Worm (Caenorhabditis elegans) whole organism, late embryonic: ENCODE results near the gene arrd-9.

Source experiments
- ceh-19 ChIP-seq: fragments of 200-800 bp; sonication (Bioruptor generic); optimal IDR thresholded peaks from 2 replicates; lab custom pipeline; 2018; ENCODE audit warnings: mild to moderate bottlenecking, missing genetic modification characterization, missing compliant biosample characterization
- ceh-45 ChIP-seq: fragments of 200-800 bp; sonication (Bioruptor generic); IDR thresholded peaks from 2 replicates; pipeline ENCODE4 v1.3.6; 2022; ENCODE audit warnings: missing genetic modification reagents, missing genetic modification characterization, missing compliant biosample characterization
- ceh-9 ChIP-seq: sonication (generic microtip); optimal IDR thresholded peaks from 2 replicates; lab custom pipeline; 2016; ENCODE audit warnings: mild to moderate bottlenecking, missing genetic modification characterization, inconsistent platforms, missing compliant biosample characterization
- dmd-4 ChIP-seq: sonication (generic microtip); optimal IDR thresholded peaks from 2 replicates; lab custom pipeline; 2016; ENCODE audit warnings: borderline replicate concordance, missing genetic modification characterization, missing compliant biosample characterization
- gmeb-2 ChIP-seq: sonication (generic microtip); optimal IDR thresholded peaks from 2 replicates; lab custom pipeline; 2016; ENCODE audit warnings: missing genetic modification characterization, inconsistent platforms, missing compliant biosample characterization
- lim-6 ChIP-seq: sonication (generic microtip); optimal IDR thresholded peaks from 2 replicates; lab custom pipeline; 2016; ENCODE audit warnings: missing genetic modification characterization, missing compliant biosample characterization
- nhr-11 ChIP-seq: fragments of 150-350 bp; optimal IDR thresholded peaks from 2 replicates; lab custom pipeline; 2014; ENCODE audit warnings: missing biosample characterization, missing genetic modification characterization
- odd-2 ChIP-seq: sonication (generic microtip); optimal IDR thresholded peaks from 2 replicates; lab custom pipeline; 2017; ENCODE audit warnings: antibody characterized with exemption, mild to moderate bottlenecking, missing genetic modification characterization, missing compliant biosample characterization
- pqm-1 ChIP-seq: sonication (generic microtip); optimal IDR thresholded peaks from 2 replicates; lab custom pipeline; 2016; ENCODE audit warnings: missing genetic modification characterization, missing compliant biosample characterization
- ttx-3 ChIP-seq: sonication (generic microtip); optimal IDR thresholded peaks from 2 replicates; lab custom pipeline; 2016; ENCODE audit warnings: missing genetic modification reagents, missing genetic modification characterization, missing compliant biosample characterization
- unc-3 ChIP-seq, 2 experiments: fragments of 200-800 bp in 1 of 2; sonication (Bioruptor generic) in 1 of 2; sonication (generic microtip) in 1 of 2; conservative IDR thresholded peaks in 1 of 2; optimal IDR thresholded peaks in 1 of 2; 2 replicates each; pipeline versions ENCODE4 v1.3.6 to Lab custom; 2016 to 2022; ENCODE audit warnings: missing compliant biosample characterization in 2 of 2, missing genetic modification characterization in 2 of 2, missing genetic modification reagents in 1 of 2
- unc-55 ChIP-seq: sonication (generic microtip); optimal IDR thresholded peaks from 2 replicates; lab custom pipeline; 2017; ENCODE audit warnings: missing biosample characterization, missing genetic modification reagents, missing genetic modification characterization
- unc-86 ChIP-seq: sonication (generic microtip); optimal IDR thresholded peaks from 2 replicates; lab custom pipeline; 2016; ENCODE audit warnings: missing genetic modification characterization, missing compliant biosample characterization

- TF ChIP-seq ceh-45 (GFP tag; lab: Robert Waterston, UW) (no peak), ceh-9 (tag; lab: Kevin White, UChicago) (no peak), unc-86 (tag; lab: Kevin White, UChicago) (no peak), ttx-3 (tag; lab: Kevin White, UChicago) (no peak), lim-6 (no peak), unc-3 (GFP tag; conservative IDR thresholded peaks at IDR 0.05; lab: Robert Waterston, UW) (no peak), unc-3 (tag; optimal IDR thresholded peaks at IDR 0.05; lab: Kevin White, UChicago) (no peak), nhr-11 (no peak), ceh-19 (GFP tag; lab: Kevin White, UChicago) (no peak), dmd-4 (tag; lab: Kevin White, UChicago) (no peak), pqm-1 (tag; lab: Kevin White, UChicago) (no peak), unc-55 (GFP tag; lab: Kevin White, UChicago) (no peak), odd-2 (tag; lab: Kevin White, UChicago) (no peak), gmeb-2 (tag; lab: Kevin White, UChicago) (no peak)
These were observed 19.9 kb downstream of the arrd-9 start, which contains the start of gene tag-280 for ce11 chrII:12460602-12461453.
